Worm (Caenorhabditis elegans) whole organism, L3 larva: ENCODE measurements around the gene C26E6.12.

Source experiments
- aly-2 ChIP-seq: fragments of 150-350 bp; optimal IDR thresholded peaks from 2 replicates; lab custom pipeline; 2014; ENCODE audit warnings: missing biosample characterization, missing genetic modification characterization
- ama-1 ChIP-seq: fragments of 150-350 bp; optimal IDR thresholded peaks from 2 replicates; lab custom pipeline; 2018
- ceh-16 ChIP-seq: sonication (generic microtip); optimal IDR thresholded peaks from 2 replicates; lab custom pipeline; 2017; ENCODE audit warnings: missing biosample characterization, missing genetic modification characterization
- ceh-82 ChIP-seq: fragments of 150-350 bp; optimal IDR thresholded peaks from 2 replicates; lab custom pipeline; 2014; ENCODE audit warnings: missing biosample characterization, missing genetic modification characterization
- elt-1 ChIP-seq: fragments of 150-350 bp; optimal IDR thresholded peaks from 2 replicates; lab custom pipeline; 2014; ENCODE audit warnings: missing biosample characterization, missing genetic modification characterization
- fos-1 ChIP-seq: fragments of 150-350 bp; optimal IDR thresholded peaks from 2 replicates; lab custom pipeline; 2014; ENCODE audit warnings: missing biosample characterization, missing genetic modification characterization
- lin-39 ChIP-seq: fragments of 150-350 bp; optimal IDR thresholded peaks from 2 replicates; lab custom pipeline; 2018; ENCODE audit warnings: missing biosample characterization, missing genetic modification reagents, missing genetic modification characterization
- nhr-77 ChIP-seq: fragments of 150-350 bp; optimal IDR thresholded peaks from 2 replicates; lab custom pipeline; 2014; ENCODE audit warnings: missing biosample characterization, missing genetic modification characterization
- pha-4 ChIP-seq: fragments of 150-350 bp; optimal IDR thresholded peaks from 2 replicates; lab custom pipeline; 2014; ENCODE audit warnings: missing biosample characterization, missing genetic modification reagents, missing genetic modification characterization
- snpc-4 ChIP-seq: fragments of 150-350 bp; optimal IDR thresholded peaks from 2 replicates; lab custom pipeline; 2014; ENCODE audit warnings: missing biosample characterization, missing genetic modification characterization
- unc-39 ChIP-seq: sonication (generic microtip); optimal IDR thresholded peaks from 4 replicates; lab custom pipeline; 2017; ENCODE audit warnings: missing biosample characterization, missing genetic modification characterization
- unc-62 ChIP-seq: fragments of 150-350 bp; sonication (generic microtip); optimal IDR thresholded peaks from 4 replicates; lab custom pipeline; 2014; ENCODE audit warnings: missing biosample characterization, missing genetic modification reagents, missing genetic modification characterization
- zag-1 ChIP-seq: fragments of 150-350 bp; optimal IDR thresholded peaks from 2 replicates; lab custom pipeline; 2014; ENCODE audit warnings: missing biosample characterization, missing genetic modification characterization

- no peak for TF ChIP-seq unc-39 (tag; lab: Kevin White, UChicago)
- no peak for TF ChIP-seq lin-39 (tag; lab: Kevin White, UChicago)
- TF ChIP-seq snpc-4 (tag; lab: Kevin White, UChicago): no peak
- no peak for TF ChIP-seq nhr-77 (tag; lab: Kevin White, UChicago)
- no peak for TF ChIP-seq unc-62 (GFP tag; lab: Kevin White, UChicago)
- TF ChIP-seq zag-1 (tag; lab: Kevin White, UChicago): no peak
- no peak for TF ChIP-seq fos-1 (tag; lab: Kevin White, UChicago)
- TF ChIP-seq ceh-82 (tag; lab: Kevin White, UChicago): no peak
- TF ChIP-seq aly-2: no peak
- TF ChIP-seq pha-4 (tag; lab: Kevin White, UChicago): no peak
- no peak for TF ChIP-seq ama-1
- no peak for TF ChIP-seq elt-1 (tag; lab: Kevin White, UChicago)
- TF ChIP-seq ceh-16 (tag; lab: Kevin White, UChicago): no peak
Observed at ce11 chrIII:4962393-4962792, 30.3 kb upstream of the C26E6.12 start, which contains the start of gene vps-22.
